Worm (Caenorhabditis elegans) whole organism, L2 larva: ENCODE measurements around the gene M70.2.

Source experiments
- Y55F3AM.14 ChIP-seq: fragments of 200-800 bp; sonication (Bioruptor generic); optimal IDR thresholded peaks from 2 replicates; lab custom pipeline; 2018; ENCODE audit warnings: mild to moderate bottlenecking, missing genetic modification characterization, missing compliant biosample characterization
- ZK546.5 ChIP-seq: sonication (generic microtip); optimal IDR thresholded peaks from 2 replicates; lab custom pipeline; 2017; ENCODE audit warnings: missing biosample characterization, missing genetic modification characterization
- ama-1 ChIP-seq: fragments of 150-350 bp; optimal IDR thresholded peaks from 2 replicates; lab custom pipeline; 2018; ENCODE audit warnings: inconsistent platforms
- blmp-1 ChIP-seq: sonication (generic microtip); optimal IDR thresholded peaks from 2 replicates; lab custom pipeline; 2017; ENCODE audit warnings: missing genetic modification characterization, mild to moderate bottlenecking, missing compliant biosample characterization, antibody characterized with exemption, moderate library complexity; ENCODE audit not compliant: insufficient read depth
- ceh-82 ChIP-seq: fragments of 150-350 bp; optimal IDR thresholded peaks from 2 replicates; lab custom pipeline; 2014; ENCODE audit warnings: missing biosample characterization, missing genetic modification characterization
- crh-2 ChIP-seq: sonication (generic microtip); optimal IDR thresholded peaks from 2 replicates; lab custom pipeline; 2017; ENCODE audit warnings: missing biosample characterization, missing genetic modification characterization
- lin-11 ChIP-seq: fragments of 150-350 bp; sonication (generic microtip); optimal IDR thresholded peaks from 2 replicates; lab custom pipeline; 2014; ENCODE audit warnings: missing biosample characterization, missing genetic modification characterization, inconsistent platforms, mixed read lengths
- mbf-1 ChIP-seq: sonication (generic microtip); optimal IDR thresholded peaks from 2 replicates; lab custom pipeline; 2017; ENCODE audit warnings: missing biosample characterization, missing genetic modification characterization
- nhr-77 ChIP-seq: fragments of 150-350 bp; optimal IDR thresholded peaks from 2 replicates; lab custom pipeline; 2014; ENCODE audit warnings: missing biosample characterization, missing genetic modification characterization
- skn-1 ChIP-seq: sonication (generic microtip); optimal IDR thresholded peaks from 2 replicates; lab custom pipeline; 2017; ENCODE audit warnings: missing biosample characterization, missing genetic modification characterization

ce11 chrIV:2236654-2237613 lies 5.9 kb upstream of the M70.2 start:
- TF ChIP-seq ama-1 (lab: Kevin White, UChicago) (no peak), crh-2 (tag; lab: Kevin White, UChicago) (no peak), nhr-77 (tag; lab: Kevin White, UChicago) (no peak), ZK546.5 (no peak), blmp-1 (tag; lab: Kevin White, UChicago) (no peak), ceh-82 (no peak), Y55F3AM.14 (GFP tag; lab: Kevin White, UChicago) (no peak), lin-11 (tag; lab: Kevin White, UChicago) (no peak), skn-1 (tag; lab: Kevin White, UChicago) (no peak), mbf-1 (tag; lab: Kevin White, UChicago) (no peak)
